Fruit fly (Drosophila melanogaster) whole organism, pupa: Measurements from ENCODE around the gene sim.
A peak's percentile ranks its signal among the peaks of the same experiment; 100 is the strongest.

Experiments used
- CG10348 ChIP-seq: fragments of 200-800 bp; sonication (Bioruptor generic); IDR thresholded peaks from 2 replicates; pipeline ENCODE4 v1.3.6; 2022; ENCODE audit warnings: missing biosample characterization, missing genetic modification characterization
- CG12605 ChIP-seq: fragments of 200-800 bp; sonication (Bioruptor generic); IDR thresholded peaks from 2 replicates; pipeline ENCODE4 v1.3.6; 2022; ENCODE audit warnings: missing biosample characterization, missing genetic modification characterization
- CG13204 ChIP-seq: fragments of 200-800 bp; sonication (Bioruptor generic); optimal IDR thresholded peaks from 2 replicates; lab custom pipeline; 2018; ENCODE audit warnings: missing biosample characterization, mild to moderate bottlenecking, missing genetic modification characterization, moderate library complexity
- CG14655 ChIP-seq: fragments of 200-800 bp; sonication (Bioruptor generic); optimal IDR thresholded peaks from 3 replicates; lab custom pipeline; 2017; ENCODE audit warnings: mild to moderate bottlenecking, missing biosample characterization, missing genetic modification reagents, missing genetic modification characterization
- CG15710 ChIP-seq: fragments of 200-800 bp; sonication (Bioruptor generic); optimal IDR thresholded peaks from 2 replicates; lab custom pipeline; 2018; ENCODE audit warnings: missing biosample characterization, mild to moderate bottlenecking, missing genetic modification characterization, moderate library complexity
- CG17806 ChIP-seq: fragments of 200-800 bp; sonication (Bioruptor generic); optimal IDR thresholded peaks from 2 replicates; lab custom pipeline; 2018; ENCODE audit warnings: missing biosample characterization, mild to moderate bottlenecking, missing genetic modification characterization, moderate library complexity
- CG32121 ChIP-seq: fragments of 200-800 bp; sonication (Bioruptor generic); IDR thresholded peaks from 2 replicates; pipeline ENCODE4 v1.3.6; 2022; ENCODE audit warnings: missing biosample characterization, missing genetic modification characterization
- CG34367 ChIP-seq: fragments of 200-800 bp; sonication (Bioruptor generic); optimal IDR thresholded peaks from 2 replicates; lab custom pipeline; 2018; ENCODE audit warnings: missing biosample characterization, mild to moderate bottlenecking, missing genetic modification characterization
- CG4496 ChIP-seq: fragments of 200-800 bp; sonication (Bioruptor generic); IDR thresholded peaks from 3 replicates; pipeline ENCODE4 v1.3.6; 2022; ENCODE audit warnings: missing biosample characterization, missing genetic modification characterization
- CG8159 ChIP-seq: fragments of 200-800 bp; sonication (Bioruptor generic); optimal IDR thresholded peaks from 3 replicates; lab custom pipeline; 2018; ENCODE audit warnings: missing biosample characterization, mild to moderate bottlenecking, missing genetic modification characterization, moderate library complexity
- CG8301 ChIP-seq: fragments of 200-800 bp; sonication (Bioruptor generic); optimal IDR thresholded peaks from 2 replicates; lab custom pipeline; 2018; ENCODE audit warnings: missing biosample characterization, mild to moderate bottlenecking, missing genetic modification characterization
- CG9948 ChIP-seq: fragments of 200-800 bp; sonication (Bioruptor generic); optimal IDR thresholded peaks from 2 replicates; lab custom pipeline; 2018; ENCODE audit warnings: missing biosample characterization, mild to moderate bottlenecking, missing genetic modification characterization, moderate library complexity
- D1 ChIP-seq: fragments of 200-800 bp; sonication (Bioruptor generic); optimal IDR thresholded peaks from 2 replicates; lab custom pipeline; 2018; ENCODE audit warnings: missing biosample characterization, mild to moderate bottlenecking, missing genetic modification characterization, moderate library complexity
- EcR ChIP-seq: fragments of 200-800 bp; sonication (Bioruptor generic); optimal IDR thresholded peaks from 3 replicates; lab custom pipeline; 2019; ENCODE audit warnings: missing biosample characterization, missing genetic modification characterization, mild to moderate bottlenecking, moderate library complexity, missing genetic modification reagents
- Ets98B ChIP-seq: fragments of 200-800 bp; sonication (Bioruptor generic); IDR thresholded peaks from 2 replicates; pipeline ENCODE4 v1.3.6; 2022; ENCODE audit warnings: missing biosample characterization, missing genetic modification characterization
- Pif1A ChIP-seq: fragments of 200-800 bp; sonication (Bioruptor generic); optimal IDR thresholded peaks from 3 replicates; lab custom pipeline; 2016; ENCODE audit warnings: missing biosample characterization, missing genetic modification characterization
- Pif1B ChIP-seq: fragments of 200-800 bp; sonication (Bioruptor generic); optimal IDR thresholded peaks from 3 replicates; lab custom pipeline; 2016; ENCODE audit warnings: missing biosample characterization, missing genetic modification characterization
- Snoo ChIP-seq: fragments of 200-800 bp; sonication (Bioruptor generic); optimal IDR thresholded peaks from 3 replicates; lab custom pipeline; 2017; ENCODE audit warnings: missing biosample characterization, mild to moderate bottlenecking, missing genetic modification characterization, inconsistent platforms
- fd96Ca ChIP-seq: fragments of 200-800 bp; sonication (Bioruptor generic); IDR thresholded peaks from 3 replicates; pipeline ENCODE4 v1.3.6; 2022; ENCODE audit warnings: missing biosample characterization, missing genetic modification characterization
- gl ChIP-seq: fragments of 200-800 bp; sonication (Bioruptor generic); optimal IDR thresholded peaks from 2 replicates; lab custom pipeline; 2018; ENCODE audit warnings: missing biosample characterization, mild to moderate bottlenecking, missing genetic modification characterization
- rn ChIP-seq: fragments of 200-800 bp; sonication (Bioruptor generic); IDR thresholded peaks from 2 replicates; pipeline ENCODE4 v1.3.6; 2022; ENCODE audit warnings: missing biosample characterization, missing genetic modification characterization

sim gene

dm6 chr3R:13047431-13047830, 10.1 kb upstream of the sim start, which contains the start of gene CG31157:
TSS of gene CG31157 (plus strand) at chr3R:13047731.
- TF ChIP-seq Pif1A (no peak), CG10348 (no peak), Ets98B (no peak)
- TF ChIP-seq, all 21 proteins: peak for 0

DNA sequence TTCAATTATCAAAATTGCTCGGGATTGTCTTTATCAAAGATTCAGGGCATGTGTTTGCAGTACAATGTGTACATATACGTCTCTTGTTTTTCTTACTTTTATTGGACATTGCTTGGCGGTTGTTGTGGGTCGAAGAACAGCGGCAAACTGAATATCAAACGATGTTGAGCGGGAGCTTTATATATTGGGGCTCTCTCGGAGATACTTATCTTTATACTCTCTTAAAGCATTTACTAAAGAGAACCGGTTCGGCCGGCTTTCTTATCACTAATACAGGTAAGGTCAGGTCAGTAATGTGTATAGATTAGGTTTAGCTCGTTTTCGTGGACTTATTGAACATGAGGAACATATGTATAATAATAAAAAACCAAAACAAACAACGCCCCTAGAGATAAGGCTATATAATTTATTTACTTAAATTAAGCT, 6.2 kb upstream of the sim start, which contains the start of gene CG7966:
Gene CG7966, minus strand, starts transcription at position 156 of the 426 bp plus-strand sequence.
- TF ChIP-seq gl (tag; lab: Kevin White, UChicago) (peak; percentile 41), Snoo (tag; lab: Kevin White, UChicago) (peak; percentile 34), rn (no peak), CG15710 (tag; lab: Kevin White, UChicago) (peak; percentile 6), CG12605 (GFP tag; lab: Robert Waterston, UW) (peak; percentile 53), EcR (GFP tag; lab: Kevin White, UChicago) (peak; percentile 67), CG8159 (peak; percentile 1), fd96Ca (GFP tag; lab: Robert Waterston, UW) (peak; percentile 28; the same call in 1 of the 3 replicates), CG9948 (tag; lab: Kevin White, UChicago) (no peak), CG4496 (peak; percentile 59; the same call in 1 of the 3 replicates), Pif1A (no peak), Ets98B (peak; percentile 43; the same call in 1 of the 2 replicates)

DNA sequence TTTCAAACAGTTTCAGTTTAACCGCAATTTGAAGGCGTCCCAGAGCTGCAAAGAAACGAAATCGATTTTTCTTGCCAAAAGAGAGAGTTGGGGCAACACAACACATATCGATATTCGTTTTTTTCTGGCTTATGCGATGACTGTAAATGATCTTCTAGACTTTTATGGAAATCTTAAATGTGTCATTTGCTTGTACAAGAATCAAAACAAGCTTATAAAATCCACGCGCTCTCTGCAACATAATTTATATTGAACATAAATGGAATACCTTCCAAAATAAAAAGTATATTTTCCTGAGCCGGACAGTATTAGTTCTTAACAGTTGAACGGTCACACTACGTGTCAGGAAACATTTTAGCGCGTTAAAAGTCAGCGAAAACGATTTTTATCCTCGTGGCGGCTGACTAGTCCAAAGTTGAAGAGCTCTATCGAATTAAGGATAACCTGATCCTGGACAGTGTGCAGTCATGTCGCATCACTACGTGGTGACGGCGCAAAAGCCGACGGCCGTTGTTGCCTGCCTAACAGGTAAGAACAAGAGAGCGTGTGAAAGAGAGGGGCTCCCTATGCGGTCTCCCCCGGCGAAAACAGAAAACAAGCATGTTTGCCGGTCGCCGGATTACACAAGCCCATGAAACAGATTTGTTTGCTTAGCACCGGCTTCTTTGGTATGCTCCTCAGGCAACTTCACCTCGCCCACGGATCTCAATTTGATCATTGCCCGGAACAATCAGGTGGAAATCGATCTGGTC, 5.4 kb upstream of the sim start, which contains the start of gene pic:
Gene pic, plus strand, starts transcription at position 304 of the 752 bp plus-strand sequence.
- TF ChIP-seq EcR (GFP tag; lab: Kevin White, UChicago) (no peak), CG32121 (GFP tag; lab: Robert Waterston, UW) (no peak), CG10348 (no peak), CG17806 (no peak), Pif1B (GFP tag; lab: Kevin White, UChicago) (no peak), CG34367 (no peak), Pif1A (no peak), fd96Ca (GFP tag; lab: Robert Waterston, UW) (no peak), CG4496 (no peak), CG13204 (GFP tag; lab: Kevin White, UChicago) (no peak), CG12605 (GFP tag; lab: Robert Waterston, UW) (no peak), Snoo (tag; lab: Kevin White, UChicago) (no peak), CG8301 (tag; lab: Kevin White, UChicago) (no peak), CG8159 (no peak)

- TF ChIP-seq D1 (tag; lab: Kevin White, UChicago) (no peak), CG10348 (no peak)
These were observed 1.0 kb upstream of the sim start for dm6 chr3R:13056553-13056952.

- TF ChIP-seq CG17806 (no peak), CG32121 (GFP tag; lab: Robert Waterston, UW) (no peak), CG10348 (no peak), fd96Ca (GFP tag; lab: Robert Waterston, UW) (peak; percentile 40; the same call in 1 of the 3 replicates), gl (tag; lab: Kevin White, UChicago) (no peak), Pif1B (GFP tag; lab: Kevin White, UChicago) (no peak), CG12605 (GFP tag; lab: Robert Waterston, UW) (no peak)
These were observed 6.4 kb downstream of the sim start for dm6 chr3R:13063746-13064592.

DNA sequence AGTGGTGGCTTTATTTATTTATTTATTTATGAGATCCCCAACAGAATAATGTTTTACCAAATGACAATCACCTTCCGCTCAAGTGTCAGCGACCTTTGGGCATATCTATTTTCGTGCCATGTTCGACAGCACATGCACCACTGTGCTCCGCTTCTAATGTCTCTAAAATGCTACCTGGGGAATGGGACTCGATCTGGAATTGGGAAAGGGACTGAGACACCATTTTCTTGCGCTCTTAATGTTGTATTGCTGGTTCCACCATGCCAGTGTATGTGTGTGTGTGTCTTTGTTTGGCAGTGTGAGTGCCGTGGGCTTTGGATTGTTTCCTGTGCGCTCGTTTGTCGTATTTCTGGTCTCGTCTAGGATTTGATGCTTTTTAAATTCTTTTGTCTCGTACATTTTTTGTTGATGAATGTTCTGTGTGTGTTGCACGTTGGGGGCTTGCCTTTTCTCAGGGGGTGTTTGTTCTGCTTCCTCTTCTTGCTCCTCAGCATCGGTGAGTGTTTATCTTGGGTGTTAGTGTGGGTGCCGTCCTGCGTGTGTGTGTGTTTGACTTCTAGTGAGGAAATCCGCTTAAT, 7.7 kb downstream of the sim start:
- no peak for TF ChIP-seq CG17806
- TF ChIP-seq CG14655 (GFP tag; lab: Kevin White, UChicago): no peak
- TF ChIP-seq CG12605 (GFP tag; lab: Robert Waterston, UW): no peak
- TF ChIP-seq CG9948 (tag; lab: Kevin White, UChicago): no peak
- TF ChIP-seq Pif1B (GFP tag; lab: Kevin White, UChicago): no peak
- no peak for TF ChIP-seq CG32121 (GFP tag; lab: Robert Waterston, UW)
- TF ChIP-seq CG4496: no peak
- no peak for TF ChIP-seq Ets98B
- no peak for TF ChIP-seq D1 (tag; lab: Kevin White, UChicago)
- no peak for TF ChIP-seq fd96Ca (GFP tag; lab: Robert Waterston, UW)
